Worm (Caenorhabditis elegans): Measurements from ENCODE around the gene Y75B12B.1.

The Y75B12B.1 gene

ce11 chrV:15190903-15191302 is 6.4 kb downstream of the Y75B12B.1 start, which contains the start of gene Y75B12B.11 (continued):
- TF ChIP-seq K11D2.4 (GFP tag; IDR thresholded peaks at IDR 0.05) (peak; percentile 60; the same call in 1 of the 2 replicates), attf-3 (GFP tag; conservative IDR thresholded peaks at IDR 0.05) (peak; percentile 77), C17E4.6 (GFP tag; IDR thresholded peaks at IDR 0.05) (peak; percentile 86), hmg-20 (GFP tag; IDR thresholded peaks at IDR 0.05) (peak; percentile 93), T07F8.4 (tag; optimal IDR thresholded peaks at IDR 0.05) (peak; percentile 91), F39B2.1 (GFP tag; IDR thresholded peaks at IDR 0.05) (peak; percentile 92), F52B5.7 (tag; optimal IDR thresholded peaks at IDR 0.05) (peak; percentile 97), F37B4.10 (GFP tag; IDR thresholded peaks at IDR 0.05) (peak; percentile 96), mcd-1 (GFP tag; IDR thresholded peaks at IDR 0.05) (peak; percentile 93), cebp-1 (GFP tag; IDR thresholded peaks at IDR 0.05) (peak; percentile 67; the same call in 1 of the 2 replicates), cebp-1 (tag; optimal IDR thresholded peaks at IDR 0.05) (peak; percentile 88), ztf-28 (GFP tag; IDR thresholded peaks at IDR 0.05) (peak; percentile 94), ceh-27 (GFP tag; optimal IDR thresholded peaks at IDR 0.05) (peak; percentile 85), F57A8.1 (GFP tag; optimal IDR thresholded peaks at IDR 0.05) (peak; percentile 86), ceh-58 (GFP tag; IDR thresholded peaks at IDR 0.05) (peak; percentile 96), F23B12.7 (tag; optimal IDR thresholded peaks at IDR 0.05; ENCODE audit: insufficient read depth) (peak; percentile 89), lsy-27 (tag; optimal IDR thresholded peaks at IDR 0.05; ENCODE audit: borderline replicate concordance, insufficient read depth) (peak; percentile 83), madf-8 (GFP tag; conservative IDR thresholded peaks at IDR 0.05) (peak; percentile 71), nhr-80 (tag; optimal IDR thresholded peaks at IDR 0.05) (peak; percentile 73), lin-40 (tag; optimal IDR thresholded peaks at IDR 0.05) (peak; percentile 88), Y95B8A.8 (GFP tag; IDR thresholded peaks at IDR 0.05) (peak; percentile 87; the same call in 1 of the 2 replicates), nhr-27 (tag; optimal IDR thresholded peaks at IDR 0.05) (peak; percentile 97), xnd-1 (tag; optimal IDR thresholded peaks at IDR 0.05) (peak; percentile 61), ccch-3 (GFP tag; optimal IDR thresholded peaks at IDR 0.05) (no peak), chd-7 (tag; optimal IDR thresholded peaks at IDR 0.05) (peak; percentile 97), nfya-2 (GFP tag; IDR thresholded peaks at IDR 0.05) (peak; percentile 90; the same call in 1 of the 2 replicates), fkh-3 (tag; optimal IDR thresholded peaks at IDR 0.05) (peak; percentile 93), unc-62 (GFP tag; optimal IDR thresholded peaks at IDR 0.05) (no peak), nfyb-1 (GFP tag; IDR thresholded peaks at IDR 0.05) (peak; percentile 97), hsf-1 (GFP tag; IDR thresholded peaks at IDR 0.05) (peak; percentile 95), lin-35 (GFP tag; optimal IDR thresholded peaks at IDR 0.05) (peak in 2 of 3 experiments; percentile 72 to 87), lin-26 (GFP tag; IDR thresholded peaks at IDR 0.05) (peak; percentile 99), hmg-1.2 (GFP tag; IDR thresholded peaks at IDR 0.05) (peak; percentile 85), ceh-91 (GFP tag; IDR thresholded peaks at IDR 0.05) (peak; percentile 70), dpff-1 (tag; optimal IDR thresholded peaks at IDR 0.05) (peak; percentile 72), ceh-79 (tag; optimal IDR thresholded peaks at IDR 0.05) (peak; percentile 97), hrde-1 (tag; optimal IDR thresholded peaks at IDR 0.05; ENCODE audit: borderline replicate concordance) (peak; percentile 97), Y53G8AR.9 (GFP tag; conservative IDR thresholded peaks at IDR 0.05) (peak; percentile 95), Y79H2A.3 (GFP tag; conservative IDR thresholded peaks at IDR 0.05) (peak; percentile 91), ZK185.1 (tag; optimal IDR thresholded peaks at IDR 0.05; ENCODE audit: poor library complexity, severe bottlenecking) (peak; percentile 90), ztf-25 (GFP tag; IDR thresholded peaks at IDR 0.05) (peak; percentile 96), snpc-1.3 (tag; optimal IDR thresholded peaks at IDR 0.05; ENCODE audit: insufficient read depth) (peak; percentile 90), zim-3 (tag; optimal IDR thresholded peaks at IDR 0.05) (peak; percentile 98), ztf-26 (tag; optimal IDR thresholded peaks at IDR 0.05) (peak; percentile 95), nhr-179 (tag; optimal IDR thresholded peaks at IDR 0.05) (peak; percentile 81), egl-18 (GFP tag; IDR thresholded peaks at IDR 0.05) (peak; percentile 84), hlh-12 (tag; optimal IDR thresholded peaks at IDR 0.05) (peak; percentile 80), repo-1 (tag; optimal IDR thresholded peaks at IDR 0.05) (peak; percentile 96)

Data from whole organism, young adult.